Worm (Caenorhabditis elegans): Measurements from ENCODE around the gene Y57A10C.1.

The Y57A10C.1 gene

ce11 chrII:12412417-12412816 is at the start of gene Y57A10C.1:
Y57A10C.1 (minus strand) TSS chrII:12412517.
- TF ChIP-seq F52B5.7 (tag; optimal IDR thresholded peaks at IDR 0.05) = no peak
- no peak for TF ChIP-seq die-1 (tag; optimal IDR thresholded peaks at IDR 0.05)
- no peak for TF ChIP-seq ZK185.1 (tag; optimal IDR thresholded peaks at IDR 0.05; ENCODE audit: poor library complexity, severe bottlenecking)
- no peak for TF ChIP-seq nhr-27 (tag; optimal IDR thresholded peaks at IDR 0.05)
- no peak for TF ChIP-seq B0019.2 (GFP tag; conservative IDR thresholded peaks at IDR 0.05)
- no peak for TF ChIP-seq dpff-1 (tag; optimal IDR thresholded peaks at IDR 0.05)
- TF ChIP-seq nfyb-1 (GFP tag; IDR thresholded peaks at IDR 0.05) = no peak
- no peak for TF ChIP-seq rpc-1 (optimal IDR thresholded peaks at IDR 0.05)
- no peak for TF ChIP-seq rpc-1 (tag; optimal IDR thresholded peaks at IDR 0.05)
- no peak for TF ChIP-seq let-607 (tag; optimal IDR thresholded peaks at IDR 0.05)
- no peak for TF ChIP-seq nhr-120 (GFP tag; IDR thresholded peaks at IDR 0.05)
- no peak for TF ChIP-seq F57A8.1 (GFP tag; optimal IDR thresholded peaks at IDR 0.05)
- TF ChIP-seq nhr-80 (tag; optimal IDR thresholded peaks at IDR 0.05) = no peak
- no peak for TF ChIP-seq xnd-1 (tag; optimal IDR thresholded peaks at IDR 0.05)
- no peak for TF ChIP-seq aptf-3 (GFP tag; IDR thresholded peaks at IDR 0.05)
- TF ChIP-seq rec-8 (tag; optimal IDR thresholded peaks at IDR 0.05) = no peak
- TF ChIP-seq zfh-2 (GFP tag; conservative IDR thresholded peaks at IDR 0.05) = no peak

ce11 chrII:12460602-12461453 is 48.5 kb upstream of the Y57A10C.1 start, which contains the start of gene tag-280:
tag-280 (plus strand) TSS chrII:12460652.
- TF ChIP-seq rcor-1 (GFP tag; IDR thresholded peaks at IDR 0.05) (no peak), madf-8 (GFP tag; conservative IDR thresholded peaks at IDR 0.05) (no peak), ztf-25 (GFP tag; IDR thresholded peaks at IDR 0.05) (no peak), madf-6 (GFP tag; IDR thresholded peaks at IDR 0.05) (peak; percentile 61; the same call in 1 of the 2 replicates), F33H1.4 (GFP tag; IDR thresholded peaks at IDR 0.05) (peak; percentile 66), atf-7 (tag; optimal IDR thresholded peaks at IDR 0.05) (no peak), ZK185.1 (tag; optimal IDR thresholded peaks at IDR 0.05; ENCODE audit: poor library complexity, severe bottlenecking) (no peak), xnd-1 (tag; optimal IDR thresholded peaks at IDR 0.05) (peak; percentile 36), madf-10 (tag; optimal IDR thresholded peaks at IDR 0.05) (no peak), ztf-22 (GFP tag; optimal IDR thresholded peaks at IDR 0.05) (no peak), sdz-38 (tag; optimal IDR thresholded peaks at IDR 0.05) (no peak), mes-4 (tag; optimal IDR thresholded peaks at IDR 0.05) (no peak), aptf-2 (GFP tag; conservative IDR thresholded peaks at IDR 0.05) (no peak), pha-4 (tag; optimal IDR thresholded peaks at IDR 0.05) (no peak), efl-1 (GFP tag; optimal IDR thresholded peaks at IDR 0.05) (no peak), nfya-1 (tag; optimal IDR thresholded peaks at IDR 0.05; ENCODE audit: borderline replicate concordance, insufficient read depth) (no peak), hlh-26 (GFP tag; conservative IDR thresholded peaks at IDR 0.05) (no peak), ceh-79 (tag; optimal IDR thresholded peaks at IDR 0.05) (no peak), lsl-1 (GFP tag; optimal IDR thresholded peaks at IDR 0.05) (peak; percentile 75), snpc-1.3 (tag; optimal IDR thresholded peaks at IDR 0.05; ENCODE audit: insufficient read depth) (no peak), egl-44 (GFP tag; IDR thresholded peaks at IDR 0.05) (no peak), tbp1 (GFP tag; optimal IDR thresholded peaks at IDR 0.05) (no peak), Y56A3A.18 (GFP tag; IDR thresholded peaks at IDR 0.05) (no peak), let-607 (tag; optimal IDR thresholded peaks at IDR 0.05) (no peak)
